Fruit fly (Drosophila melanogaster): ENCODE measurements around the gene CG12689.

CG12689 gene

DNA sequence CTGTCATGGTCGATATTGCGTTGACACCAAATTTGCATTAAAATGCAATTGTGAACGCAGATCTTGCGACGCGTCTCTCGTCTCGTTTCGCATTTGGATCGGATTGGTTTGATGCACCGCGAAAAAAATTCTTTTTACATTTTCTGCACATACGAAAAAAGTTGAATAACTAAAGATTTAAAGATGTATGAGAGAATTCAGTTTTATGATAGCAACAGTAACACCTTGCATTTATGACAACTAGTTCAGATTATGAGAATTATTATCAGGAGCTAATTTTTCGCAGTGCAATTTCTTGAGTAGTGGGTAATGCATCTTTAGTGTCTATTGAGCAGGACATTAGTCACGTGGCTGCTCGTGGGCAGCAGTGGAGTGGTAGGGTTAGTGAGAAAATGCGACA, 42.0 kb downstream of the CG12689 start:
- TF ChIP-seq ovo (GFP tag; optimal IDR thresholded peaks at IDR 0.05) (no peak), Crg-1 (GFP tag; optimal IDR thresholded peaks at IDR 0.05) (no peak), cic (GFP tag; optimal IDR thresholded peaks at IDR 0.05) (no peak), CG14711 (tag; optimal IDR thresholded peaks at IDR 0.05) (no peak), CG5204 (GFP tag; optimal IDR thresholded peaks at IDR 0.05) (no peak), CG12768 (GFP tag; optimal IDR thresholded peaks at IDR 0.05) (no peak), Mnt (GFP tag; optimal IDR thresholded peaks at IDR 0.05) (no peak), CG7101 (tag; optimal IDR thresholded peaks at IDR 0.05) (no peak), CG11617 (GFP tag; optimal IDR thresholded peaks at IDR 0.05) (no peak), Hr96 (GFP tag; optimal IDR thresholded peaks at IDR 0.05) (no peak), CG33017 (tag; optimal IDR thresholded peaks at IDR 0.05) (no peak), kay (GFP tag; ENCODE audit: borderline replicate concordance) (no peak), CG1620 (GFP tag; optimal IDR thresholded peaks at IDR 0.05) (no peak), CG7045 (GFP tag; optimal IDR thresholded peaks at IDR 0.05) (no peak), Clk (GFP tag; optimal IDR thresholded peaks at IDR 0.05) (no peak), tj (GFP tag; optimal IDR thresholded peaks at IDR 0.05) (no peak), pad (GFP tag; optimal IDR thresholded peaks at IDR 0.05) (no peak), bab1 (GFP tag; optimal IDR thresholded peaks at IDR 0.05) (no peak)

DNA sequence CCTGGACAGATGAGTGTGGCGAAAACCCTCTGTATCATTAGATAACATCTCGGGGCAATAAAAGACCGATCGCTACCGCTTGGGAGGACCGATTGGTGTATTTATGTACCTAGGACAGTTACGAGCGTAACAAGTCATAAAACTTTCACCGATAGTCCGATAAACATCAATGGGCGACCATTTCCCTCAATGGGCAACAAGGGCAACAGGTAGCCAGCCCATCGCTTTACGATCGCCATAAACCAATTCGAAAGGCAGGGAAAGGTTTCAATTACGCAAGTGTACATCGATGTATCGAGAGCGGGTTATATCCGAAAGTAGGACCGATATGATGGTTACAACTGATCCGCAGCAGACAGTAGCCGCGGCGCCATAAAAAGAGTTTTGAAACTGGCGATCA, 43.4 kb downstream of the CG12689 start:
- TF ChIP-seq cnc (optimal IDR thresholded peaks at IDR 0.05) (no peak), CG5204 (GFP tag; optimal IDR thresholded peaks at IDR 0.05) (no peak), CG7045 (GFP tag; optimal IDR thresholded peaks at IDR 0.05) (no peak), CG12768 (GFP tag; optimal IDR thresholded peaks at IDR 0.05) (no peak)

dm6 chrX:7541455-7541797, 44.5 kb downstream of the CG12689 start:
- TF ChIP-seq Mnt (GFP tag; optimal IDR thresholded peaks at IDR 0.05) (no peak), CG12768 (GFP tag; optimal IDR thresholded peaks at IDR 0.05) (no peak), Clk (GFP tag; optimal IDR thresholded peaks at IDR 0.05) (no peak)

dm6 chrX:7540749-7541454, 45.0 kb downstream of the CG12689 start:
- TF ChIP-seq Clk (GFP tag; optimal IDR thresholded peaks at IDR 0.05) (no peak), CG7101 (tag; optimal IDR thresholded peaks at IDR 0.05) (no peak), Crg-1 (GFP tag; optimal IDR thresholded peaks at IDR 0.05) (no peak), CG11617 (GFP tag; optimal IDR thresholded peaks at IDR 0.05) (no peak), Hr96 (GFP tag; optimal IDR thresholded peaks at IDR 0.05) (no peak), ovo (GFP tag; optimal IDR thresholded peaks at IDR 0.05) (no peak), toe (GFP tag; optimal IDR thresholded peaks at IDR 0.05) (no peak), CG5204 (GFP tag; optimal IDR thresholded peaks at IDR 0.05) (no peak), CG14711 (tag; optimal IDR thresholded peaks at IDR 0.05) (no peak), CG1620 (GFP tag; optimal IDR thresholded peaks at IDR 0.05) (no peak), kay (GFP tag; ENCODE audit: borderline replicate concordance) (no peak), CG7045 (GFP tag; optimal IDR thresholded peaks at IDR 0.05) (no peak), CG33017 (tag; optimal IDR thresholded peaks at IDR 0.05) (no peak), cic (GFP tag; optimal IDR thresholded peaks at IDR 0.05) (no peak), CG12768 (GFP tag; optimal IDR thresholded peaks at IDR 0.05) (no peak)

DNA sequence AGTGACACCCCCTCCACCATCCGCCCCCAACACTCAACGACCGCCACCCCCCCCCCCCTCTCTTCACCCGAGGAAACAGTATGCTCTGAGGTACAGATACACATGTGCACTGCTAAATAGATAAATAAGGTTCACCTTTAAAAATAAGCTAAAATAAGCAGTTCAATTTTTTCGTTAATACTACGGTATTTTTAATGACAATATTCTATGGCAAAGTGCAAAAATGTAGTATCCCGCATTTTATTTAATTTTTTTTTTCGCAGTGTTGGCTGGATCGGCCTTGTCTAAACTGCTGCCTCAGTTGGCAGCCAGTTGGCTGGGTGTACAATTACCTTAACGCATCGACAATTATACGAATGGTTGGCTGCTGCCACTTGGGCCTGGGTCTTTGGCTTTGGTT, 46.8 kb downstream of the CG12689 start:
- TF ChIP-seq cnc (optimal IDR thresholded peaks at IDR 0.05) (no peak), tj (GFP tag; optimal IDR thresholded peaks at IDR 0.05) (peak; percentile 10), Clk (GFP tag; optimal IDR thresholded peaks at IDR 0.05) (no peak)

DNA sequence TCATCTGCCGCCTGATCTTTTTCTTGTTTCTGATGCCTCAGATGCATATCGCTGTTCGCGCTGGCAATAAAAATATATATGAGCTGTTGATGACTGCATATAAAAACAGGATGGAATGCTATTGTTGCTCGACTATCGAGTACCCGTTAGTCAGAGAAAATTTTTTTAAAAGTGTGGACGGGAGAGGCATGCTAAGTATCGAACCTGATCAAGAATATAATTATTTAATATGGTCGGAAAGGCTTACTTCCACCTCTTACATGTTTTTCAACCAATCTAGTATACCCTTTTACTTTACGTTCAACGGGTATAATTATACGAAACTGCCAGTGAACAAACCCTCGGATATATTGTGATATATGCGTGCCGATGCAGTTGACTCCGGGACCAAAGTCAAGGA, 48.1 kb downstream of the CG12689 start:
- TF ChIP-seq Crg-1 (GFP tag; optimal IDR thresholded peaks at IDR 0.05) (no peak), CG12768 (GFP tag; optimal IDR thresholded peaks at IDR 0.05) (no peak), cnc (optimal IDR thresholded peaks at IDR 0.05) (no peak), CG5204 (GFP tag; optimal IDR thresholded peaks at IDR 0.05) (no peak), cic (GFP tag; optimal IDR thresholded peaks at IDR 0.05) (no peak), CG33017 (tag; optimal IDR thresholded peaks at IDR 0.05) (no peak), pad (GFP tag; optimal IDR thresholded peaks at IDR 0.05) (no peak), CG11617 (GFP tag; optimal IDR thresholded peaks at IDR 0.05) (no peak), CG14711 (tag; optimal IDR thresholded peaks at IDR 0.05) (no peak), Clk (GFP tag; optimal IDR thresholded peaks at IDR 0.05) (no peak), kay (GFP tag; ENCODE audit: borderline replicate concordance) (no peak), CG7045 (GFP tag; optimal IDR thresholded peaks at IDR 0.05) (no peak), CG1620 (GFP tag; optimal IDR thresholded peaks at IDR 0.05) (no peak), Hr96 (GFP tag; optimal IDR thresholded peaks at IDR 0.05) (no peak), ovo (GFP tag; optimal IDR thresholded peaks at IDR 0.05) (no peak)

DNA sequence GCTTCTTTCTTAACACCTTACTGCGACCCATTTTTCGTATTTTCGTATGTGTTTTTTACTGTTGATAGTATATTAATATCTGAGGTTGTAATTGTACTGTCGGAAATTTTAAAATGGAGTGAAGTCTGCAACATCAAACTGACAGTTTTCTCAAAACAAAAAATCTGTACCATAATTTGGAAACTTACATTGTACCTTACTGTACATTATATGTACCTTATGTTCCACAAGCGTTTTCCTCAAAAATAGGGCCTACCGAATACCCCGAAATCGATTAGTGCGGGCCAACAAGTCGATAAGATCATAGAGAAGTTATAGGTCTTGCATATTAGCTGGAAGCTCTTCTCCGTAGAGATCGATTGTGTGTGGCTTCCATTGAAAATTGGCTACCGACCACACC, 49.1 kb downstream of the CG12689 start, which contains the start of gene CG32720:
TSS of gene CG32720 (minus strand) at position 101 of the 400 bp plus-strand sequence.
- no peak for TF ChIP-seq Crg-1 (GFP tag; optimal IDR thresholded peaks at IDR 0.05)
- no peak for TF ChIP-seq CG12768 (GFP tag; optimal IDR thresholded peaks at IDR 0.05)
- TF ChIP-seq bab1 (GFP tag; optimal IDR thresholded peaks at IDR 0.05): no peak
- no peak for TF ChIP-seq CG7101 (tag; optimal IDR thresholded peaks at IDR 0.05)
- TF ChIP-seq Mnt (GFP tag; optimal IDR thresholded peaks at IDR 0.05): no peak
- no peak for TF ChIP-seq cic (GFP tag; optimal IDR thresholded peaks at IDR 0.05)
- TF ChIP-seq Hr96 (GFP tag; optimal IDR thresholded peaks at IDR 0.05): no peak
- TF ChIP-seq CG11617 (GFP tag; optimal IDR thresholded peaks at IDR 0.05): no peak
- no peak for TF ChIP-seq CG14711 (tag; optimal IDR thresholded peaks at IDR 0.05)
- TF ChIP-seq CG5204 (GFP tag; optimal IDR thresholded peaks at IDR 0.05): no peak
- no peak for TF ChIP-seq cnc (optimal IDR thresholded peaks at IDR 0.05)
- no peak for TF ChIP-seq CG33017 (tag; optimal IDR thresholded peaks at IDR 0.05)
- TF ChIP-seq CG7045 (GFP tag; optimal IDR thresholded peaks at IDR 0.05): no peak

All from whole organism, adult.